Fruit fly (Drosophila melanogaster) whole organism, embryonic: Measurements from ENCODE around the gene CG17650.

ENCODE experiments used
- Blimp-1 ChIP-seq: fragments of 200-800 bp; sonication (Bioruptor generic); optimal IDR thresholded peaks from 3 replicates; lab custom pipeline; 2018; ENCODE audit warnings: missing biosample characterization, missing genetic modification characterization, mild to moderate bottlenecking, moderate library complexity, missing genetic modification reagents
- CG12236 ChIP-seq: fragments of 200-800 bp; sonication (Bioruptor generic); optimal IDR thresholded peaks from 2 replicates; lab custom pipeline; 2016; ENCODE audit warnings: missing biosample characterization, missing genetic modification characterization
- CG12769 ChIP-seq: fragments of 200-800 bp; sonication (Bioruptor generic); optimal IDR thresholded peaks from 2 replicates; lab custom pipeline; 2019; ENCODE audit warnings: missing biosample characterization, mild to moderate bottlenecking, missing genetic modification characterization, moderate library complexity
- CG13624 ChIP-seq: fragments of 200-800 bp; sonication (Bioruptor generic); optimal IDR thresholded peaks from 2 replicates; lab custom pipeline; 2016; ENCODE audit warnings: missing biosample characterization, missing genetic modification characterization
- CG15269 ChIP-seq: fragments of 200-800 bp; sonication (Bioruptor generic); optimal IDR thresholded peaks from 2 replicates; lab custom pipeline; 2018; ENCODE audit warnings: missing biosample characterization, mild to moderate bottlenecking, missing genetic modification characterization, moderate library complexity
- CG16815 ChIP-seq: fragments of 200-800 bp; sonication (Bioruptor generic); optimal IDR thresholded peaks from 3 replicates; lab custom pipeline; 2017; ENCODE audit warnings: missing biosample characterization, mild to moderate bottlenecking, missing genetic modification characterization
- CG17359 ChIP-seq: fragments of 200-800 bp; sonication (Bioruptor generic); optimal IDR thresholded peaks from 3 replicates; lab custom pipeline; 2018; ENCODE audit warnings: missing biosample characterization, mild to moderate bottlenecking, missing genetic modification characterization, moderate library complexity
- CG17385 ChIP-seq: fragments of 200-800 bp; sonication (Bioruptor generic); optimal IDR thresholded peaks from 3 replicates; lab custom pipeline; 2018; ENCODE audit warnings: missing biosample characterization, mild to moderate bottlenecking, missing genetic modification characterization
- CG17829 ChIP-seq: fragments of 200-800 bp; optimal IDR thresholded peaks from 2 replicates; lab custom pipeline; 2019; ENCODE audit warnings: missing biosample characterization, mild to moderate bottlenecking, missing genetic modification characterization, moderate library complexity
- CG1792 ChIP-seq: fragments of 200-800 bp; sonication (Bioruptor generic); optimal IDR thresholded peaks from 2 replicates; lab custom pipeline; 2016; ENCODE audit warnings: missing biosample characterization, missing genetic modification characterization
- CG18262 ChIP-seq: fragments of 200-800 bp; optimal IDR thresholded peaks from 3 replicates; lab custom pipeline; 2019; ENCODE audit warnings: missing biosample characterization, mild to moderate bottlenecking, missing genetic modification characterization, moderate library complexity
- CG2120 ChIP-seq: fragments of 200-800 bp; sonication (Bioruptor generic); optimal IDR thresholded peaks from 3 replicates; lab custom pipeline; 2016; ENCODE audit warnings: missing biosample characterization, missing genetic modification characterization
- CG2678 ChIP-seq: fragments of 200-800 bp; sonication (Bioruptor generic); optimal IDR thresholded peaks from 3 replicates; lab custom pipeline; 2019; ENCODE audit warnings: missing biosample characterization, mild to moderate bottlenecking, missing genetic modification characterization, moderate library complexity
- CG2712 ChIP-seq: fragments of 200-800 bp; optimal IDR thresholded peaks from 3 replicates; lab custom pipeline; 2019; ENCODE audit warnings: missing biosample characterization, mild to moderate bottlenecking, missing genetic modification characterization, moderate library complexity
- CG32532 ChIP-seq: fragments of 200-800 bp; sonication (Bioruptor generic); IDR thresholded peaks from 2 replicates; pipeline ENCODE4 v1.3.6; 2022; ENCODE audit warnings: missing biosample characterization, missing genetic modification characterization
- CG6272 ChIP-seq: fragments of 200-800 bp; sonication (Bioruptor generic); IDR thresholded peaks from 2 replicates; pipeline ENCODE4 v1.3.6; 2022; ENCODE audit warnings: missing biosample characterization, missing genetic modification characterization
- CG7987 ChIP-seq: fragments of 200-800 bp; sonication (Bioruptor generic); optimal IDR thresholded peaks from 2 replicates; lab custom pipeline; 2018; ENCODE audit warnings: missing biosample characterization, mild to moderate bottlenecking, missing genetic modification characterization, moderate library complexity
- D ChIP-seq, 2 experiments: fragments of 200-800 bp in 1 of 2; fragments of >200 bp in 1 of 2; sonication (Bioruptor generic) in 1 of 2; optimal IDR thresholded peaks; 2 replicates in 1 of 2; 3 replicates in 1 of 2; lab custom pipeline; 2017; ENCODE audit warnings: mild to moderate bottlenecking in 1 of 2, missing biosample characterization in 1 of 2, missing genetic modification characterization in 1 of 2, missing genetic modification reagents in 1 of 2
- D19A ChIP-seq: fragments of 200-800 bp; optimal IDR thresholded peaks from 3 replicates; lab custom pipeline; 2019; ENCODE audit warnings: missing biosample characterization, mild to moderate bottlenecking, missing genetic modification characterization, moderate library complexity
- Dad ChIP-seq: fragments of 200-800 bp; sonication (Bioruptor generic); optimal IDR thresholded peaks from 3 replicates; lab custom pipeline; 2016; ENCODE audit warnings: missing biosample characterization, missing genetic modification characterization
- Deaf1 ChIP-seq: fragments of 200-800 bp; optimal IDR thresholded peaks from 3 replicates; lab custom pipeline; 2019; ENCODE audit warnings: missing biosample characterization, mild to moderate bottlenecking, missing genetic modification characterization, moderate library complexity
- Fer3 ChIP-seq: fragments of 200-800 bp; sonication (Bioruptor generic); optimal IDR thresholded peaks from 2 replicates; lab custom pipeline; 2018; ENCODE audit warnings: missing biosample characterization, mild to moderate bottlenecking, missing genetic modification characterization, moderate library complexity
- Hmr ChIP-seq: fragments of 200-800 bp; sonication (Bioruptor generic); optimal IDR thresholded peaks from 3 replicates; lab custom pipeline; 2017; ENCODE audit warnings: mild to moderate bottlenecking, missing biosample characterization, missing genetic modification reagents, missing genetic modification characterization
- Neu2 ChIP-seq: fragments of 200-800 bp; sonication (Bioruptor generic); optimal IDR thresholded peaks from 3 replicates; lab custom pipeline; 2016; ENCODE audit warnings: missing biosample characterization, missing genetic modification characterization, borderline replicate concordance
- Nf-YC ChIP-seq: fragments of 200-800 bp; optimal IDR thresholded peaks from 3 replicates; lab custom pipeline; 2019; ENCODE audit warnings: missing biosample characterization, mild to moderate bottlenecking, missing genetic modification characterization, moderate library complexity
- PHDP ChIP-seq: fragments of 200-800 bp; sonication (Bioruptor generic); optimal IDR thresholded peaks from 3 replicates; lab custom pipeline; 2018; ENCODE audit warnings: missing biosample characterization, mild to moderate bottlenecking, missing genetic modification characterization, moderate library complexity
- Sox100B ChIP-seq: fragments of 200-800 bp; sonication (Bioruptor generic); optimal IDR thresholded peaks from 3 replicates; lab custom pipeline; 2018; ENCODE audit warnings: missing biosample characterization, mild to moderate bottlenecking, missing genetic modification characterization
- Ssrp ChIP-seq: fragments of 200-800 bp; sonication (Bioruptor generic); optimal IDR thresholded peaks from 2 replicates; lab custom pipeline; 2018; ENCODE audit warnings: missing biosample characterization, mild to moderate bottlenecking, missing genetic modification characterization, moderate library complexity
- abd-A ChIP-seq: fragments of 200-800 bp; sonication (Bioruptor generic); optimal IDR thresholded peaks from 3 replicates; lab custom pipeline; 2019; ENCODE audit warnings: missing biosample characterization, mild to moderate bottlenecking, missing genetic modification characterization, moderate library complexity
- ap ChIP-seq: fragments of 200-800 bp; sonication (Bioruptor generic); IDR thresholded peaks from 2 replicates; pipeline ENCODE4 v1.3.6; 2022; ENCODE audit warnings: missing biosample characterization, missing genetic modification characterization
- bsh ChIP-seq, 2 experiments: fragments of 200-800 bp; sonication (Bioruptor generic); optimal IDR thresholded peaks; 2 replicates each; lab custom pipeline; 2017 to 2018; ENCODE audit warnings: mild to moderate bottlenecking in 2 of 2, missing biosample characterization in 2 of 2, missing genetic modification characterization in 2 of 2, moderate library complexity in 1 of 2
- chm ChIP-seq: fragments of 200-800 bp; sonication (Bioruptor generic); IDR thresholded peaks from 2 replicates; pipeline ENCODE4 v1.3.6; 2022; ENCODE audit warnings: missing biosample characterization, missing genetic modification characterization
- ci ChIP-seq: fragments of 200-800 bp; sonication (Bioruptor generic); IDR thresholded peaks from 3 replicates; pipeline ENCODE4 v1.3.6; 2022; ENCODE audit warnings: missing biosample characterization, missing genetic modification characterization
- exex ChIP-seq: fragments of 200-800 bp; sonication (Bioruptor generic); optimal IDR thresholded peaks from 4 replicates; lab custom pipeline; 2018; ENCODE audit warnings: missing biosample characterization, mild to moderate bottlenecking, missing genetic modification characterization, moderate library complexity
- gcm ChIP-seq: fragments of 200-800 bp; sonication (Bioruptor generic); optimal IDR thresholded peaks from 2 replicates; lab custom pipeline; 2019; ENCODE audit warnings: missing biosample characterization, mild to moderate bottlenecking, missing genetic modification characterization, moderate library complexity
- gem ChIP-seq: fragments of 200-800 bp; sonication (Bioruptor generic); optimal IDR thresholded peaks from 2 replicates; lab custom pipeline; 2019; ENCODE audit warnings: missing biosample characterization, mild to moderate bottlenecking, missing genetic modification characterization, moderate library complexity
- kah ChIP-seq: fragments of 200-800 bp; sonication (Bioruptor generic); optimal IDR thresholded peaks from 2 replicates; lab custom pipeline; 2018; ENCODE audit warnings: missing biosample characterization, mild to moderate bottlenecking, missing genetic modification characterization
- kni ChIP-seq: fragments of 200-800 bp; sonication (Bioruptor generic); optimal IDR thresholded peaks from 3 replicates; lab custom pipeline; 2017; ENCODE audit warnings: mild to moderate bottlenecking, missing biosample characterization, missing genetic modification reagents, missing genetic modification characterization
- lab ChIP-seq: fragments of 200-800 bp; sonication (Bioruptor generic); optimal IDR thresholded peaks from 3 replicates; lab custom pipeline; 2017; ENCODE audit warnings: missing biosample characterization, missing genetic modification characterization, mild to moderate bottlenecking, moderate library complexity, missing genetic modification reagents
- lov ChIP-seq, 2 experiments: fragments of 200-800 bp in 1 of 2; fragments of >200 bp in 1 of 2; sonication (Bioruptor generic) in 1 of 2; IDR thresholded peaks in 1 of 2; optimal IDR thresholded peaks in 1 of 2; 2 replicates in 1 of 2; 3 replicates in 1 of 2; pipeline versions ENCODE4 v1.3.6 to Lab custom; 2017 to 2022; ENCODE audit warnings: missing biosample characterization in 1 of 2, missing genetic modification characterization in 1 of 2
- slp2 ChIP-seq: fragments of 200-800 bp; sonication (Bioruptor generic); optimal IDR thresholded peaks from 2 replicates; lab custom pipeline; 2016; ENCODE audit warnings: missing biosample characterization, missing genetic modification characterization
- sug ChIP-seq: fragments of 200-800 bp; optimal IDR thresholded peaks from 2 replicates; lab custom pipeline; 2019; ENCODE audit warnings: missing biosample characterization, mild to moderate bottlenecking, missing genetic modification characterization, moderate library complexity
- unpg ChIP-seq: fragments of 200-800 bp; sonication (Bioruptor generic); optimal IDR thresholded peaks from 3 replicates; lab custom pipeline; 2018; ENCODE audit warnings: missing biosample characterization, mild to moderate bottlenecking, missing genetic modification characterization, moderate library complexity
- wor ChIP-seq: fragments of 200-800 bp; sonication (Bioruptor generic); IDR thresholded peaks from 2 replicates; pipeline ENCODE4 v1.3.6; 2022; ENCODE audit warnings: missing biosample characterization, missing genetic modification characterization
- z ChIP-seq: fragments of 200-800 bp; sonication (Bioruptor generic); IDR thresholded peaks from 3 replicates; pipeline ENCODE4 v1.3.6; 2022; ENCODE audit warnings: missing biosample characterization, missing genetic modification characterization
- zfh1 ChIP-seq: fragments of 200-800 bp; sonication (Bioruptor generic); IDR thresholded peaks from 3 replicates; pipeline ENCODE4 v1.3.6; 2022; ENCODE audit warnings: missing biosample characterization, missing genetic modification characterization

CG17650 gene

dm6 chr2L:1723135-1723936, 35.6 kb downstream of the CG17650 start (continued):
- no peak for TF ChIP-seq ap (GFP tag; lab: Robert Waterston, UW)
- peak; percentile 85 for TF ChIP-seq D19A (tag; lab: Kevin White, UChicago)
- TF ChIP-seq CG2712 (tag; lab: Kevin White, UChicago) = peak; percentile 24
- peak; percentile 11 for TF ChIP-seq Fer3
- peak; percentile 49 for TF ChIP-seq gem
- TF ChIP-seq unpg (GFP tag; lab: Kevin White, UChicago) = peak; percentile 15
- peak; percentile 28 for TF ChIP-seq Sox100B
- peak; percentile 90 for TF ChIP-seq CG12769
- TF ChIP-seq CG12236 (GFP tag; lab: Kevin White, UChicago) = no peak
- peak; percentile 45 for TF ChIP-seq CG17359 (tag; lab: Kevin White, UChicago)
- TF ChIP-seq CG16815 (GFP tag; lab: Kevin White, UChicago) = no peak
- 0 out of 2 replicates have a peak, but pooled peaks have one; percentile 46 for TF ChIP-seq chm (GFP tag; lab: Robert Waterston, UW)
- peak; percentile 32 for TF ChIP-seq CG17829 (tag; lab: Kevin White, UChicago)
- peak; percentile 49 for TF ChIP-seq CG2678 (tag; lab: Kevin White, UChicago)
- peak; percentile 66; the same call in 2 of the 3 replicates for TF ChIP-seq ci (GFP tag; lab: Robert Waterston, UW)
- no peak for TF ChIP-seq Neu2
- peak; percentile 50 for TF ChIP-seq CG15269 (tag; lab: Kevin White, UChicago)
- TF ChIP-seq kah (GFP tag; lab: Kevin White, UChicago) = peak; percentile 23
- peak; percentile 24 for TF ChIP-seq CG18262 (tag; lab: Kevin White, UChicago)
- peak; percentile 16 for TF ChIP-seq kni
- TF ChIP-seq bsh (GFP tag; optimal IDR thresholded peaks at IDR 0.05; lab: Kevin White, UChicago) = peak in 1 of 2 experiments; percentile 52
- peak; percentile 55 for TF ChIP-seq CG13624 (GFP tag; lab: Kevin White, UChicago)
- TF ChIP-seq abd-A = peak; percentile 70
- TF ChIP-seq CG17385 (GFP tag; lab: Kevin White, UChicago) = peak; percentile 12
- peak; percentile 44 for TF ChIP-seq PHDP (tag; lab: Kevin White, UChicago)
- TF ChIP-seq sug (tag; lab: Kevin White, UChicago) = peak; percentile 78
- TF ChIP-seq Ssrp (tag; lab: Kevin White, UChicago) = no peak
- peak; percentile 55 for TF ChIP-seq Blimp-1 (GFP tag; lab: Kevin White, UChicago)
- TF ChIP-seq Dad (GFP tag; lab: Kevin White, UChicago) = peak; percentile 4
- TF ChIP-seq CG2120 (GFP tag; lab: Kevin White, UChicago) = peak; percentile 20
- TF ChIP-seq Hmr (GFP tag; lab: Kevin White, UChicago) = peak; percentile 5
- no peak for TF ChIP-seq gcm (GFP tag; lab: Kevin White, UChicago)
- peak; percentile 20 for TF ChIP-seq slp2 (GFP tag; lab: Kevin White, UChicago)
- peak; percentile 37 for TF ChIP-seq Deaf1 (tag; lab: Kevin White, UChicago)
- TF ChIP-seq zfh1 (GFP tag; lab: Robert Waterston, UW) = 0 out of 3 replicates have a peak, but pooled peaks have one; percentile 32
- TF ChIP-seq CG32532 (GFP tag; lab: Robert Waterston, UW) = peak; percentile 15; the same call in 1 of the 2 replicates
- TF ChIP-seq CG7987 (GFP tag; lab: Kevin White, UChicago) = peak; percentile 53
- 0 out of 3 replicates have a peak, but pooled peaks have one; percentile 4 for TF ChIP-seq z (GFP tag; lab: Robert Waterston, UW)
- TF ChIP-seq CG1792 (GFP tag; lab: Kevin White, UChicago) = no peak
- no peak for TF ChIP-seq CG6272 (GFP tag; lab: Robert Waterston, UW)
- TF ChIP-seq Nf-YC (tag; lab: Kevin White, UChicago) = peak; percentile 7
- TF ChIP-seq wor (GFP tag; lab: Robert Waterston, UW) = no peak
- TF ChIP-seq exex (tag; lab: Kevin White, UChicago) = peak; percentile 69
- no peak for TF ChIP-seq D (optimal IDR thresholded peaks at IDR 0.05; lab: Kevin White, UChicago)
- TF ChIP-seq D (GFP tag; optimal IDR thresholded peaks at IDR 0.05; lab: Kevin White, UChicago) = peak; percentile 10
- peak; percentile 20 for TF ChIP-seq lab (GFP tag; lab: Kevin White, UChicago)
- TF ChIP-seq lov (optimal IDR thresholded peaks at IDR 0.05; lab: Kevin White, UChicago) = no peak
- 0 out of 3 replicates have a peak, but pooled peaks have one; percentile 12 for TF ChIP-seq lov (GFP tag; IDR thresholded peaks at IDR 0.05; lab: Robert Waterston, UW)
